Worm (Caenorhabditis elegans): ENCODE measurements around the gene DC2.5.

The DC2.5 gene

ce11 chrV:185694-186217, 26.8 kb downstream of the DC2.5 start, which contains the start of gene arid-1 (continued):
- TF ChIP-seq atf-7 (tag; optimal IDR thresholded peaks at IDR 0.05) (no peak), ztf-3 (GFP tag; optimal IDR thresholded peaks at IDR 0.05) (no peak), F39B2.1 (GFP tag; IDR thresholded peaks at IDR 0.05) (no peak), B0261.1 (tag; optimal IDR thresholded peaks at IDR 0.05) (no peak), Y53F4B.3 (GFP tag; IDR thresholded peaks at IDR 0.05) (no peak), Y67H2A.10 (GFP tag; conservative IDR thresholded peaks at IDR 0.05) (no peak), F22D6.2 (tag; optimal IDR thresholded peaks at IDR 0.05) (no peak), F57C9.4 (tag; optimal IDR thresholded peaks at IDR 0.05) (no peak), unc-62 (GFP tag; optimal IDR thresholded peaks at IDR 0.05) (no peak), Y56A3A.18 (GFP tag; IDR thresholded peaks at IDR 0.05) (no peak), ztf-26 (tag; optimal IDR thresholded peaks at IDR 0.05) (no peak), nhr-80 (tag; optimal IDR thresholded peaks at IDR 0.05) (no peak), F33H1.4 (GFP tag; IDR thresholded peaks at IDR 0.05) (peak; percentile 62), repo-1 (tag; optimal IDR thresholded peaks at IDR 0.05) (no peak), egl-18 (GFP tag; IDR thresholded peaks at IDR 0.05) (no peak), ZK185.1 (tag; optimal IDR thresholded peaks at IDR 0.05; ENCODE audit: poor library complexity, severe bottlenecking) (no peak), sea-2 (GFP tag; IDR thresholded peaks at IDR 0.05) (no peak), F55B11.4 (tag; optimal IDR thresholded peaks at IDR 0.05; ENCODE audit: borderline replicate concordance, insufficient read depth) (no peak), zfh-2 (GFP tag; conservative IDR thresholded peaks at IDR 0.05) (no peak), athp-1 (tag; optimal IDR thresholded peaks at IDR 0.05) (no peak), ztf-6 (GFP tag; IDR thresholded peaks at IDR 0.05) (no peak), F57A8.1 (GFP tag; optimal IDR thresholded peaks at IDR 0.05) (no peak), ceh-100 (GFP tag; IDR thresholded peaks at IDR 0.05) (peak; percentile 57), F10E7.11 (tag; optimal IDR thresholded peaks at IDR 0.05) (no peak), attf-6 (GFP tag; IDR thresholded peaks at IDR 0.05) (no peak), ztf-22 (GFP tag; optimal IDR thresholded peaks at IDR 0.05) (no peak), ceh-91 (GFP tag; IDR thresholded peaks at IDR 0.05) (peak; percentile 58; the same call in 1 of the 2 replicates), B0019.2 (GFP tag; conservative IDR thresholded peaks at IDR 0.05) (no peak), mes-4 (tag; optimal IDR thresholded peaks at IDR 0.05) (no peak), pha-4 (tag; optimal IDR thresholded peaks at IDR 0.05) (no peak), akir-1 (GFP tag; optimal IDR thresholded peaks at IDR 0.05) (no peak), zim-3 (tag; optimal IDR thresholded peaks at IDR 0.05) (no peak), B0336.3 (GFP tag; IDR thresholded peaks at IDR 0.05) (no peak), cebp-2 (GFP tag; IDR thresholded peaks at IDR 0.05) (no peak), ceh-40 (GFP tag; IDR thresholded peaks at IDR 0.05) (no peak), nfya-1 (tag; optimal IDR thresholded peaks at IDR 0.05; ENCODE audit: borderline replicate concordance, insufficient read depth) (no peak), snpc-3.4 (tag; optimal IDR thresholded peaks at IDR 0.05) (peak; percentile 72), pbrm-1 (GFP tag; IDR thresholded peaks at IDR 0.05) (peak; percentile 29; the same call in 1 of the 2 replicates), nhr-90 (tag; optimal IDR thresholded peaks at IDR 0.05) (no peak), ceh-79 (tag; optimal IDR thresholded peaks at IDR 0.05) (no peak), tbp1 (GFP tag; optimal IDR thresholded peaks at IDR 0.05) (peak; percentile 37), let-607 (tag; optimal IDR thresholded peaks at IDR 0.05) (no peak), snpc-1.1 (tag; optimal IDR thresholded peaks at IDR 0.05; ENCODE audit: insufficient read depth) (peak; percentile 38), hlh-26 (GFP tag; conservative IDR thresholded peaks at IDR 0.05) (no peak), Y53G8AR.9 (GFP tag; conservative IDR thresholded peaks at IDR 0.05) (no peak), nhr-27 (tag; optimal IDR thresholded peaks at IDR 0.05) (no peak), dpff-1 (tag; optimal IDR thresholded peaks at IDR 0.05) (no peak), chd-7 (tag; optimal IDR thresholded peaks at IDR 0.05) (no peak), ztf-28 (GFP tag; IDR thresholded peaks at IDR 0.05) (no peak)
